Worm (Caenorhabditis elegans) whole organism, L2 larva: ENCODE results near the gene str-19.

ENCODE experiments used
- R02D3.7 ChIP-seq: fragments of 150-350 bp; optimal IDR thresholded peaks from 2 replicates; lab custom pipeline; 2014; ENCODE audit warnings: missing biosample characterization, missing genetic modification characterization
- ceh-82 ChIP-seq: fragments of 150-350 bp; optimal IDR thresholded peaks from 2 replicates; lab custom pipeline; 2014; ENCODE audit warnings: missing biosample characterization, missing genetic modification characterization

- TF ChIP-seq ceh-82 (tag; lab: Kevin White, UChicago) (no peak), R02D3.7 (no peak)
Measured at ce11 chrV:15710401-15710800, 33.9 kb downstream of the str-19 start, which contains the start of gene Y6E2A.1.
